Worm (Caenorhabditis elegans): ENCODE results near the gene C33E10.1.

Gene C33E10.1

DNA sequence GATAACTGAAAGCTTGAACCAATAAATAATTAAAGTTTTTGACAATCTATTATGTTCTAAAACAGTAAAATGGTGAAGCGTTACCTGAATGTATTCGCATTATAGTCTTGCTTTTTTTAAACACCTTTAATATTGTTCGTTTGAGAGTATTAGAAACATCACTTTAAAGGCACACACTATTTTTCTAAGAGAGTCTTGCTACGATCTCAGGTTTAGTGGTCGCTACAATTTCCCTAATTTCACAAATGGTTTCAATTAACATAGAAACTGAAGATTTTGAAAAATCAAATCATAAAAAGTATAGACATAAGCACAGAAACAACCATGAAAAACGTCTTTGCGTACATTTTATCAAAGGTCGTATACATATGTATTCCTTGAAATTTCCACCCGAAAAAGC, 15.6 kb downstream of the C33E10.1 start:
- TF ChIP-seq pha-4 (tag; optimal IDR thresholded peaks at IDR 0.05), result no peak
- no peak for TF ChIP-seq ceh-9 (tag; optimal IDR thresholded peaks at IDR 0.05)
- TF ChIP-seq ceh-45 (GFP tag; IDR thresholded peaks at IDR 0.05), result no peak
- no peak for TF ChIP-seq ahr-1 (tag; optimal IDR thresholded peaks at IDR 0.05)
- no peak for TF ChIP-seq T23F11.4 (GFP tag; optimal IDR thresholded peaks at IDR 0.05)
- no peak for TF ChIP-seq pqm-1 (tag; optimal IDR thresholded peaks at IDR 0.05)
- TF ChIP-seq lim-6 (tag; optimal IDR thresholded peaks at IDR 0.05), result no peak
- no peak for TF ChIP-seq che-1 (tag; optimal IDR thresholded peaks at IDR 0.05)
- TF ChIP-seq tbx-7 (tag; optimal IDR thresholded peaks at IDR 0.05), result no peak
- no peak for TF ChIP-seq mec-3 (tag; optimal IDR thresholded peaks at IDR 0.05; ENCODE audit: borderline replicate concordance)
- no peak for TF ChIP-seq C08G9.2 (tag; optimal IDR thresholded peaks at IDR 0.05)
- no peak for TF ChIP-seq ceh-34 (tag; optimal IDR thresholded peaks at IDR 0.05)
- no peak for TF ChIP-seq ceh-31 (tag; optimal IDR thresholded peaks at IDR 0.05)
- TF ChIP-seq K09A11.1 (tag; optimal IDR thresholded peaks at IDR 0.05; ENCODE audit: insufficient read depth), result no peak
- no peak for TF ChIP-seq madf-2 (tag; optimal IDR thresholded peaks at IDR 0.05)
- TF ChIP-seq rnt-1 (tag; optimal IDR thresholded peaks at IDR 0.05), result no peak
- no peak for TF ChIP-seq ets-4 (tag; optimal IDR thresholded peaks at IDR 0.05)

DNA sequence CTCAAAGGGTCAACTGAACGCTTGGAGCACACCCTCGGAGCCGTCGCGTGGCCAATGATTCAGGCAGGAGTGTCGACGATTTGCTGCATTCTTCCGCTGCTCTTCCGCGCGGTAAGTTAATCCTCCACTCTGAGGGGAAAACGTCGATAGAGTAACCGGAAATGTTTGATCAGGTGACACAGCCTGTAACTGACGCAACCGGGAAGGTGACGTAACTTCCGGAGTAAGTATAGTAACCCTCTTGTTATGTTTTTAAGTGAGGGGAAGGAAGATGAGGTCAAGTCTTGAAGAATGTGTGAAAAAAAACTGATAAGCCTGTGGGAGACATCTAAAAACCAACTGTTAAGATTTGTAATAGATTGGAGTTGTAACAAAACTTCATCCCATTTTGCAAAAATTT, 19.9 kb downstream of the C33E10.1 start:
- TF ChIP-seq ceh-2 (tag; optimal IDR thresholded peaks at IDR 0.05) (no peak), dmd-4 (tag; optimal IDR thresholded peaks at IDR 0.05; ENCODE audit: borderline replicate concordance) (no peak), rnt-1 (tag; optimal IDR thresholded peaks at IDR 0.05) (no peak), hlh-13 (GFP tag; optimal IDR thresholded peaks at IDR 0.05) (no peak), ahr-1 (tag; optimal IDR thresholded peaks at IDR 0.05) (no peak), hlh-30 (tag; optimal IDR thresholded peaks at IDR 0.05; ENCODE audit: insufficient read depth) (no peak), ama-1 (optimal IDR thresholded peaks at IDR 0.05) (no peak), ceh-45 (GFP tag; IDR thresholded peaks at IDR 0.05) (no peak), pax-1 (tag; optimal IDR thresholded peaks at IDR 0.05) (no peak), F13H6.1 (tag; optimal IDR thresholded peaks at IDR 0.05) (no peak)

DNA sequence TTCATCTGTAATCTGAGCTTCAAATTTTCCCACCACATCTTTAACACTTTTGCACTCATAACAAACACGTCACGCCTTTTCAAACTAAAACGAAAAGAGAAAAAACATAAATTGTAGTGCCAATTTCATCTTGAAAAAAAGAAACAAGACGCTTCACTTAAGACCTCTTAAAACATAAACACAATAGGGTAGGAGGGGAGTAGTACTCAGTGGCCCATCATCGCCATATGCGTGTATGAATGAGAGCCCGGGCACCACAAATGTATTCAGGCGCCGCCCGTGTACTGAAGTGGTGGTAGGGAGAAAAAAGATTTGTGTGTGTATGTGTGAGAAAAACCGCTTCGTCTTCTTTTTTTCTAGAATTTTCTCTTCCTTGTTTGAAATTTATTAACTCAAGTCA, 22.2 kb downstream of the C33E10.1 start:
- TF ChIP-seq dve-1 (tag; optimal IDR thresholded peaks at IDR 0.05), result no peak

DNA sequence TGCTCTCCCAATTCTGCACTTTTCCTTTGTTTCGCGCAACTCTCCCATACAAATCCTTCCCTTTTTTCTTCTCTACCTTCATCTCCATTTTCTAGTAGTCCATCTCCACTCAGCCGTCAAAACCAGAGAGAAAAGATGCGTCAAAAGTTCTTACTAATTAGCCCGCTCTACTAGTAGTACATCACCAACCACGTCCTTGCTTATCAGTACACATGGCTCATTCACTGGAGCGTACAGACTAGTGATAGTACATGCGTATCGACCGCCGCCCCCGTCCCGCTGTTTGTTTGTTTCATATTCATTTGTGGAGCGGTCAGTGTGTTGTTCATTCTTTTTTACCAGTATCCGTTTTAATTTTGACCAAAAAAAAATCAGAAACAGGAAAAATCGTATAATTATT, 24.1 kb downstream of the C33E10.1 start:
- no peak for TF ChIP-seq unc-86 (tag; optimal IDR thresholded peaks at IDR 0.05)
- no peak for TF ChIP-seq pha-4 (tag; optimal IDR thresholded peaks at IDR 0.05)
- no peak for TF ChIP-seq ztf-16 (tag; optimal IDR thresholded peaks at IDR 0.05)
- TF ChIP-seq pax-1 (tag; optimal IDR thresholded peaks at IDR 0.05), result no peak
- TF ChIP-seq ceh-9 (tag; optimal IDR thresholded peaks at IDR 0.05), result no peak

DNA sequence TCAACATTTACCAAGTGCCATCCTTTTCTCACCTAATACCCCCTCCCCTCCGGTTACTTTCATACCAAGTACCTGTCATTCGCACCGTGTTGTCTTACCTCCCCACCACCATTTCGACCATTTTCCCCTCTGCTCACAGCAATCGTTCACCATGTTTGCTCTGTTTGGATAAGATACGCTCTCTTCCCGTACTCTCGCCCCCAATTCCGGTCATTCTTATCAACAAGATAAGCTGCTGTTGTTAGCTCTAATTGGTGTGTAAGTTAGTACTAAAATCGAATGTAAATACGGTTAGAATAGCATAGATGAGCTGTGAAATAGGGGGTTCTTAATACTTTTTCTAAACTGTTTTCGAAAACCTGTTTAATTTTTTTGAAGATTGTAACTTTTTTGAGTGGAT, 25.6 kb downstream of the C33E10.1 start:
- TF ChIP-seq hlh-8 (tag; optimal IDR thresholded peaks at IDR 0.05), result no peak
- peak; percentile 4 for TF ChIP-seq pha-2 (tag; optimal IDR thresholded peaks at IDR 0.05)
- no peak for TF ChIP-seq Y22D7AL.16 (tag; optimal IDR thresholded peaks at IDR 0.05)
- TF ChIP-seq zip-5 (tag; optimal IDR thresholded peaks at IDR 0.05), result no peak
- peak; percentile 26 for TF ChIP-seq ref-2 (tag; optimal IDR thresholded peaks at IDR 0.05)
- TF ChIP-seq ets-4 (tag; optimal IDR thresholded peaks at IDR 0.05), result no peak
- no peak for TF ChIP-seq ceh-34 (tag; optimal IDR thresholded peaks at IDR 0.05)
- no peak for TF ChIP-seq ceh-48 (tag; optimal IDR thresholded peaks at IDR 0.05)
- no peak for TF ChIP-seq C08G9.2 (tag; optimal IDR thresholded peaks at IDR 0.05)
- no peak for TF ChIP-seq ceh-45 (GFP tag; IDR thresholded peaks at IDR 0.05)
- no peak for TF ChIP-seq ceh-18 (tag; optimal IDR thresholded peaks at IDR 0.05)
- no peak for TF ChIP-seq unc-86 (tag; optimal IDR thresholded peaks at IDR 0.05)
- no peak for TF ChIP-seq mec-3 (tag; optimal IDR thresholded peaks at IDR 0.05; ENCODE audit: borderline replicate concordance)
- no peak for TF ChIP-seq syd-9 (tag; optimal IDR thresholded peaks at IDR 0.05)
- TF ChIP-seq npax-4 (tag; optimal IDR thresholded peaks at IDR 0.05), result no peak
- peak; percentile 53 for TF ChIP-seq elt-2 (tag; optimal IDR thresholded peaks at IDR 0.05)
